Fruit fly (Drosophila melanogaster) whole organism, embryonic: ENCODE results near the gene CG5262.

Experiments used
- BtbVII ChIP-seq: fragments of 200-800 bp; sonication (Bioruptor generic); optimal IDR thresholded peaks from 3 replicates; lab custom pipeline; 2017; ENCODE audit warnings: missing biosample characterization, mild to moderate bottlenecking, missing genetic modification characterization
- CG10565 ChIP-seq: fragments of 200-800 bp; sonication (Bioruptor generic); optimal IDR thresholded peaks from 3 replicates; lab custom pipeline; 2016; ENCODE audit warnings: missing biosample characterization, mild to moderate bottlenecking, missing genetic modification characterization
- CG10959 ChIP-seq: fragments of 200-800 bp; sonication (Bioruptor generic); IDR thresholded peaks from 2 replicates; pipeline ENCODE4 v1.3.6; 2022; ENCODE audit warnings: missing biosample characterization, missing genetic modification characterization
- CG11247 ChIP-seq: fragments of 200-800 bp; sonication (Bioruptor generic); IDR thresholded peaks from 2 replicates; pipeline ENCODE4 v1.3.6; 2022; ENCODE audit warnings: missing biosample characterization, missing genetic modification characterization
- CG12391 ChIP-seq: fragments of 200-800 bp; sonication (Bioruptor generic); optimal IDR thresholded peaks from 3 replicates; lab custom pipeline; 2018; ENCODE audit warnings: missing biosample characterization, mild to moderate bottlenecking, missing genetic modification characterization, moderate library complexity
- CG12659 ChIP-seq: fragments of 200-800 bp; sonication (Bioruptor generic); optimal IDR thresholded peaks from 3 replicates; lab custom pipeline; 2017; ENCODE audit warnings: mild to moderate bottlenecking, missing biosample characterization, missing genetic modification reagents, missing genetic modification characterization
- CG12942 ChIP-seq: fragments of 200-800 bp; sonication (Bioruptor generic); optimal IDR thresholded peaks from 3 replicates; lab custom pipeline; 2016; ENCODE audit warnings: missing biosample characterization, missing genetic modification characterization
- CG14667 ChIP-seq: fragments of 200-800 bp; sonication (Bioruptor generic); IDR thresholded peaks from 2 replicates; pipeline ENCODE4 v1.3.6; 2022; ENCODE audit warnings: missing biosample characterization, missing genetic modification characterization
- CG17568 ChIP-seq: fragments of 200-800 bp; sonication (Bioruptor generic); optimal IDR thresholded peaks from 2 replicates; lab custom pipeline; 2018; ENCODE audit warnings: missing biosample characterization, mild to moderate bottlenecking, missing genetic modification characterization, moderate library complexity
- CG17829 ChIP-seq: fragments of 200-800 bp; optimal IDR thresholded peaks from 2 replicates; lab custom pipeline; 2019; ENCODE audit warnings: missing biosample characterization, mild to moderate bottlenecking, missing genetic modification characterization, moderate library complexity
- CG17912 ChIP-seq: fragments of 200-800 bp; sonication (Bioruptor generic); optimal IDR thresholded peaks from 2 replicates; lab custom pipeline; 2018; ENCODE audit warnings: missing biosample characterization, mild to moderate bottlenecking, missing genetic modification characterization
- CG18476 ChIP-seq: fragments of 200-800 bp; sonication (Bioruptor generic); optimal IDR thresholded peaks from 2 replicates; lab custom pipeline; 2016; ENCODE audit warnings: missing biosample characterization, mild to moderate bottlenecking, missing genetic modification characterization
- CG18599 ChIP-seq: fragments of 200-800 bp; sonication (Bioruptor generic); optimal IDR thresholded peaks from 3 replicates; lab custom pipeline; 2017; ENCODE audit warnings: missing biosample characterization, missing genetic modification characterization, mild to moderate bottlenecking, moderate library complexity, missing genetic modification reagents
- CG2678 ChIP-seq: fragments of 200-800 bp; sonication (Bioruptor generic); optimal IDR thresholded peaks from 3 replicates; lab custom pipeline; 2019; ENCODE audit warnings: missing biosample characterization, mild to moderate bottlenecking, missing genetic modification characterization, moderate library complexity
- CG2889 ChIP-seq: fragments of 200-800 bp; sonication (Bioruptor generic); IDR thresholded peaks from 3 replicates; pipeline ENCODE4 v1.3.6; 2022; ENCODE audit warnings: missing biosample characterization, missing genetic modification characterization
- CG33213 ChIP-seq: fragments of 200-800 bp; sonication (Bioruptor generic); optimal IDR thresholded peaks from 3 replicates; lab custom pipeline; 2016; ENCODE audit warnings: missing biosample characterization, missing genetic modification characterization
- CG34224 ChIP-seq: fragments of 200-800 bp; sonication (Bioruptor generic); IDR thresholded peaks from 3 replicates; pipeline ENCODE4 v1.3.6; 2022; ENCODE audit warnings: missing biosample characterization, missing genetic modification characterization; ENCODE audit not compliant: partially characterized antibody
- CG4282 ChIP-seq: fragments of 200-800 bp; sonication (Bioruptor generic); optimal IDR thresholded peaks from 2 replicates; lab custom pipeline; 2016; ENCODE audit warnings: missing biosample characterization, missing genetic modification characterization
- CG6813 ChIP-seq: fragments of 200-800 bp; sonication (Bioruptor generic); optimal IDR thresholded peaks from 2 replicates; lab custom pipeline; 2017; ENCODE audit warnings: missing biosample characterization, missing genetic modification characterization, mild to moderate bottlenecking, moderate library complexity, missing genetic modification reagents
- CG7271 ChIP-seq: fragments of 200-800 bp; sonication (Bioruptor generic); optimal IDR thresholded peaks from 2 replicates; lab custom pipeline; 2018; ENCODE audit warnings: missing biosample characterization, mild to moderate bottlenecking, missing genetic modification characterization, moderate library complexity
- CG7372 ChIP-seq: fragments of 200-800 bp; sonication (Bioruptor generic); IDR thresholded peaks from 2 replicates; pipeline ENCODE4 v1.3.6; 2022; ENCODE audit warnings: missing biosample characterization, missing genetic modification characterization
- CG8281 ChIP-seq: fragments of 200-800 bp; sonication (Bioruptor generic); optimal IDR thresholded peaks from 2 replicates; lab custom pipeline; 2018; ENCODE audit warnings: missing biosample characterization, mild to moderate bottlenecking, missing genetic modification characterization, moderate library complexity
- CG9609 ChIP-seq: fragments of 200-800 bp; sonication (Bioruptor generic); optimal IDR thresholded peaks from 3 replicates; lab custom pipeline; 2016; ENCODE audit warnings: missing biosample characterization, missing genetic modification characterization
- CTCF ChIP-seq: fragments of 200-800 bp; sonication (Bioruptor generic); optimal IDR thresholded peaks from 2 replicates; lab custom pipeline; 2017; ENCODE audit warnings: missing biosample characterization, mild to moderate bottlenecking, missing genetic modification characterization, moderate library complexity
- D19B ChIP-seq: fragments of 200-800 bp; sonication (Bioruptor generic); optimal IDR thresholded peaks from 2 replicates; lab custom pipeline; 2017; ENCODE audit warnings: missing biosample characterization, mild to moderate bottlenecking, missing genetic modification characterization
- E2f1 ChIP-seq: fragments of 200-800 bp; sonication (Bioruptor generic); IDR thresholded peaks from 2 replicates; pipeline ENCODE4 v1.3.6; 2022; ENCODE audit warnings: missing biosample characterization, missing genetic modification characterization
- Fer3 ChIP-seq: fragments of 200-800 bp; sonication (Bioruptor generic); optimal IDR thresholded peaks from 2 replicates; lab custom pipeline; 2018; ENCODE audit warnings: missing biosample characterization, mild to moderate bottlenecking, missing genetic modification characterization, moderate library complexity
- Hmx ChIP-seq: fragments of 200-800 bp; sonication (Bioruptor generic); optimal IDR thresholded peaks from 2 replicates; lab custom pipeline; 2016; ENCODE audit warnings: missing biosample characterization, missing genetic modification characterization
- Max ChIP-seq: fragments of 200-800 bp; sonication (Bioruptor generic); optimal IDR thresholded peaks from 2 replicates; lab custom pipeline; 2016; ENCODE audit warnings: missing biosample characterization, mild to moderate bottlenecking, missing genetic modification characterization
- Nf-YB ChIP-seq: fragments of 200-800 bp; sonication (Bioruptor generic); optimal IDR thresholded peaks from 3 replicates; lab custom pipeline; 2019; ENCODE audit warnings: missing biosample characterization, mild to moderate bottlenecking, missing genetic modification characterization, moderate library complexity
- Rx ChIP-seq: fragments of 200-800 bp; sonication (Bioruptor generic); IDR thresholded peaks from 2 replicates; pipeline ENCODE4 v1.3.6; 2022; ENCODE audit warnings: missing biosample characterization, missing genetic modification characterization
- Sin3A ChIP-seq: fragments of >200 bp; optimal IDR thresholded peaks from 2 replicates; lab custom pipeline; 2018
- TFAM ChIP-seq: fragments of 200-800 bp; sonication (Bioruptor generic); optimal IDR thresholded peaks from 2 replicates; lab custom pipeline; 2017; ENCODE audit warnings: missing biosample characterization, missing genetic modification characterization, inconsistent platforms
- ab ChIP-seq: fragments of 200-800 bp; sonication (Bioruptor generic); optimal IDR thresholded peaks from 2 replicates; lab custom pipeline; 2016; ENCODE audit warnings: missing biosample characterization, missing genetic modification characterization
- ash1 ChIP-seq: fragments of 200-800 bp; sonication (Bioruptor generic); optimal IDR thresholded peaks from 2 replicates; lab custom pipeline; 2018; ENCODE audit warnings: missing biosample characterization, mild to moderate bottlenecking, missing genetic modification characterization
- ato ChIP-seq: fragments of 200-800 bp; sonication (Bioruptor generic); IDR thresholded peaks from 2 replicates; pipeline ENCODE4 v1.3.6; 2022; ENCODE audit warnings: missing biosample characterization, missing genetic modification characterization; ENCODE audit not compliant: partially characterized antibody
- crol ChIP-seq: fragments of 200-800 bp; sonication (Bioruptor generic); IDR thresholded peaks from 2 replicates; pipeline ENCODE4 v1.3.6; 2022; ENCODE audit warnings: missing biosample characterization, missing genetic modification characterization
- dimm ChIP-seq: fragments of 200-800 bp; sonication (Bioruptor generic); IDR thresholded peaks from 2 replicates; pipeline ENCODE4 v1.3.6; 2022; ENCODE audit warnings: missing biosample characterization, missing genetic modification characterization
- emc ChIP-seq: fragments of 200-800 bp; sonication (Bioruptor generic); optimal IDR thresholded peaks from 2 replicates; lab custom pipeline; 2016; ENCODE audit warnings: missing biosample characterization, missing genetic modification characterization
- eve ChIP-seq, 2 experiments: fragments of >200 bp; optimal IDR thresholded peaks; 2 replicates each; lab custom pipeline; 2017; ENCODE audit warnings: missing biosample characterization in 2 of 2, missing genetic modification characterization in 2 of 2
- fru ChIP-seq: fragments of >200 bp; optimal IDR thresholded peaks from 2 replicates; lab custom pipeline; 2017
- lab ChIP-seq: fragments of 200-800 bp; sonication (Bioruptor generic); optimal IDR thresholded peaks from 3 replicates; lab custom pipeline; 2017; ENCODE audit warnings: missing biosample characterization, missing genetic modification characterization, mild to moderate bottlenecking, moderate library complexity, missing genetic modification reagents
- nmo ChIP-seq: fragments of 200-800 bp; sonication (Bioruptor generic); optimal IDR thresholded peaks from 2 replicates; lab custom pipeline; 2018; ENCODE audit warnings: missing biosample characterization, mild to moderate bottlenecking, missing genetic modification characterization, moderate library complexity
- pb ChIP-seq: fragments of 200-800 bp; sonication (Bioruptor generic); optimal IDR thresholded peaks from 3 replicates; lab custom pipeline; 2016; ENCODE audit warnings: missing biosample characterization, missing genetic modification characterization
- pum ChIP-seq: fragments of 200-800 bp; sonication (Bioruptor generic); optimal IDR thresholded peaks from 2 replicates; lab custom pipeline; 2016; ENCODE audit warnings: missing biosample characterization, missing genetic modification characterization
- shn ChIP-seq: fragments of 200-800 bp; sonication (Bioruptor generic); optimal IDR thresholded peaks from 3 replicates; lab custom pipeline; 2016; ENCODE audit warnings: missing biosample characterization, missing genetic modification characterization
- trem ChIP-seq: fragments of 200-800 bp; optimal IDR thresholded peaks from 3 replicates; lab custom pipeline; 2019; ENCODE audit warnings: missing biosample characterization, mild to moderate bottlenecking, missing genetic modification characterization, moderate library complexity
- unpg ChIP-seq: fragments of 200-800 bp; sonication (Bioruptor generic); optimal IDR thresholded peaks from 3 replicates; lab custom pipeline; 2018; ENCODE audit warnings: missing biosample characterization, mild to moderate bottlenecking, missing genetic modification characterization, moderate library complexity

The CG5262 gene

DNA sequence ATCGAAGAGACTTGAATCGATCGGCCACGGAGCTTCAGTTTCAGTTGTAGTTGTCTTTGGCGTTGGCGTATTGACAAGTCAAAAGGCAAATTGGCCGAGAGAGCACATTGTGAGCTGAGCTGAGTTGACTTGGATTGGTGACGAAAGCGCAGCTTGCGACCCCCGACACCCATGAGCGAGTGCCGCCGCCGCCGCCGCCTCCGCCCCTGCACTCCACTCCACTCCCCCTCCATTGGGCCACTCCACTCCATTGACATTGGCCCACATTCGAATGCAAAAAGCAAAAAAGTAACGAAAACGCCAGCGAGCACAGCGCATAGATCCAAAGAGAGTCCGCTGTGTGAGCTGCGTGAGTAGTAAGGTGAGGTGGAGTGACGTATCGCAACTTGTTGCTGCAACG lies 32.5 kb downstream of the CG5262 start (continued):
- TF ChIP-seq ato (GFP tag; lab: Robert Waterston, UW) = no peak
- TF ChIP-seq nmo (GFP tag; lab: Kevin White, UChicago) = no peak
- no peak for TF ChIP-seq CG8281 (tag; lab: Kevin White, UChicago)
- TF ChIP-seq E2f1 (GFP tag; lab: Robert Waterston, UW) = peak; percentile 20; the same call in 1 of the 2 replicates
- no peak for TF ChIP-seq Nf-YB (GFP tag; lab: Kevin White, UChicago)
- 0 out of 3 replicates have a peak, but pooled peaks have one; percentile 30 for TF ChIP-seq CG34224 (GFP tag; lab: Robert Waterston, UW)
- no peak for TF ChIP-seq CG12659
- no peak for TF ChIP-seq CG11247

DNA sequence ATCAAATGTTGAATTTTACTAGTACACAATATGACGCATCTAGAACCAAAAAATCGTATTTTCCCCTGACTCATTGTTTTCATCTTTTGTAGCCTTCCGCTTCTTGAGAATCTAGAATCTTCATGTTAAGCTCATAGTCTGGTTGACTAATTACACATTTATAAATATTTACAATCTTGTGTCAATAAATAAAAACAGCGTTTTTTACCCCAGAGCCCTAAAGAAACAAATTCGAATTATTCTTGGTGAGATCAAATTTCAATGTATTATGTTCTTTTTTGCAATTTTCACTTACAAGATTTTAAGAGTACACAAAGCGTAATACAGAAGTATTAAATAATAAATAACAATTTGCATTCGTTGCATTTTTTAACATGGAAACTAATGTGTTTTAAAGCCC lies 34.2 kb downstream of the CG5262 start:
- TF ChIP-seq Sin3A (lab: Kevin White, UChicago) (no peak), CG17568 (GFP tag; lab: Kevin White, UChicago) (peak; percentile 19), TFAM (no peak), CG9609 (GFP tag; lab: Kevin White, UChicago) (no peak), emc (GFP tag; lab: Kevin White, UChicago) (no peak), CG12942 (no peak), CG17912 (GFP tag; lab: Kevin White, UChicago) (no peak), eve (GFP tag; optimal IDR thresholded peaks at IDR 0.05; lab: Kevin White, UChicago) (peak in 1 of 2 experiments; percentile 58), Hmx (GFP tag; lab: Kevin White, UChicago) (peak; percentile 44), CG6813 (GFP tag; lab: Kevin White, UChicago) (peak; percentile 31), CG18599 (no peak)

DNA sequence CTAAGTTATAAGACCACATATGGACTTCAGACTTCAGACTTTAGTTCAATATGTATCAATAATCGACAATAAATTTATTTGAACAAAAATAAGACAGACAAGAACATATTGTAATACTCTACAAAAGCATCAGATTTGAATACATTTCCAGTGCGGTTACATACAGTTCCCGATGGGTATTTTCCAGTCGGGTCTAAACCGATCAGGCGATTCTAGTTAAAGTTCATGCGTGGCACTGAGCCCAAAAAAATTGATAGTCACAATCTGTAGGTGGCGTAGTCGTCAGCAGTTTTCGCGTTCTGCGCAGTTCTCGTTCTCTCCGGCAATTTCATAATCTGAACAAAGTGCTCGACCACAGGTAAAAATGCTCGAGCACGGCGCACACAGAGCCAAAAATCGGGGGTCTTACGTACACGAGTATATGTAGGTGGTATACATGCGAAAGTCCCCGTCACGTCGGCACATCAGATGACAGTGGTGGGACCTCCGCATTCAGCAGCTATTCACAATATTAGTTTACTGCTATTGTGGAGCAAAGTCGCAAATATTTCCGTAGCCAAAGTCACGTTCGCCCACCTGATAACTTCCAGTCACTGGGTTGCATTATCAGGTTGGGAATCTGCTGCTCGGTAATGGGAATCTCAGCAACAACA lies 34.9 kb downstream of the CG5262 start:
- TF ChIP-seq unpg (GFP tag; lab: Kevin White, UChicago) (peak; percentile 26), lab (GFP tag; lab: Kevin White, UChicago) (peak; percentile 65), CTCF (GFP tag; lab: Kevin White, UChicago) (peak; percentile 63), shn (peak; percentile 29), dimm (no peak), CG10565 (no peak), CG12391 (tag; lab: Kevin White, UChicago) (peak; percentile 38), ab (GFP tag; lab: Kevin White, UChicago) (peak; percentile 39), CG18476 (GFP tag; lab: Kevin White, UChicago) (peak; percentile 31), Fer3 (tag; lab: Kevin White, UChicago) (peak; percentile 31), BtbVII (GFP tag; lab: Kevin White, UChicago) (peak; percentile 65), CG11247 (no peak), CG17829 (no peak), CG7271 (tag; lab: Kevin White, UChicago) (no peak), crol (GFP tag; lab: Robert Waterston, UW) (no peak), pb (GFP tag; lab: Kevin White, UChicago) (no peak), CG14667 (GFP tag; lab: Robert Waterston, UW) (no peak), E2f1 (GFP tag; lab: Robert Waterston, UW) (peak; percentile 54; the same call in 1 of the 2 replicates), CG10959 (GFP tag; lab: Robert Waterston, UW) (no peak), ash1 (GFP tag; lab: Kevin White, UChicago) (no peak), pum (GFP tag; lab: Kevin White, UChicago) (no peak), Rx (GFP tag; lab: Robert Waterston, UW) (no peak), D19B (peak; percentile 99), CG4282 (GFP tag; lab: Kevin White, UChicago) (no peak), Max (peak; percentile 47), fru (lab: Kevin White, UChicago) (no peak), CG2889 (GFP tag; lab: Robert Waterston, UW) (no peak), CG17568 (GFP tag; lab: Kevin White, UChicago) (no peak), CG2678 (tag; lab: Kevin White, UChicago) (peak; percentile 72), trem (tag; lab: Kevin White, UChicago) (no peak), CG33213 (GFP tag; lab: Kevin White, UChicago) (no peak), CG7372 (no peak)
